Fruit fly (Drosophila melanogaster) whole organism, embryonic: ENCODE measurements around the gene CG14182.

ENCODE experiments used
- Asciz ChIP-seq: fragments of 200-800 bp; sonication (Bioruptor generic); optimal IDR thresholded peaks from 2 replicates; lab custom pipeline; 2017; ENCODE audit warnings: missing biosample characterization, mild to moderate bottlenecking, missing genetic modification characterization, missing genetic modification reagents
- B-H2 ChIP-seq: fragments of 200-800 bp; sonication (Bioruptor generic); optimal IDR thresholded peaks from 2 replicates; lab custom pipeline; 2018; ENCODE audit warnings: missing biosample characterization, mild to moderate bottlenecking, missing genetic modification characterization
- CG11247 ChIP-seq: fragments of 200-800 bp; sonication (Bioruptor generic); IDR thresholded peaks from 2 replicates; pipeline ENCODE4 v1.3.6; 2022; ENCODE audit warnings: missing biosample characterization, missing genetic modification characterization
- CG11560 ChIP-seq: fragments of 200-800 bp; sonication (Bioruptor generic); IDR thresholded peaks from 3 replicates; pipeline ENCODE4 v1.3.6; 2022; ENCODE audit warnings: missing biosample characterization, missing genetic modification characterization
- CG12769 ChIP-seq: fragments of 200-800 bp; sonication (Bioruptor generic); optimal IDR thresholded peaks from 2 replicates; lab custom pipeline; 2019; ENCODE audit warnings: missing biosample characterization, mild to moderate bottlenecking, missing genetic modification characterization, moderate library complexity
- CG14050 ChIP-seq: fragments of 200-800 bp; sonication (Bioruptor generic); IDR thresholded peaks from 3 replicates; pipeline ENCODE4 v1.3.6; 2022; ENCODE audit warnings: missing biosample characterization, missing genetic modification characterization
- CG15011 ChIP-seq: fragments of 200-800 bp; sonication (Bioruptor generic); optimal IDR thresholded peaks from 3 replicates; lab custom pipeline; 2018; ENCODE audit warnings: missing biosample characterization, mild to moderate bottlenecking, missing genetic modification characterization
- CG15514 ChIP-seq: fragments of 200-800 bp; sonication (Bioruptor generic); optimal IDR thresholded peaks from 3 replicates; lab custom pipeline; 2017; ENCODE audit warnings: missing biosample characterization, missing genetic modification characterization, mild to moderate bottlenecking, moderate library complexity, missing genetic modification reagents
- CG1603 ChIP-seq: fragments of 200-800 bp; sonication (Bioruptor generic); optimal IDR thresholded peaks from 2 replicates; lab custom pipeline; 2019; ENCODE audit warnings: missing biosample characterization, mild to moderate bottlenecking, missing genetic modification characterization, moderate library complexity
- CG17829 ChIP-seq: fragments of 200-800 bp; optimal IDR thresholded peaks from 2 replicates; lab custom pipeline; 2019; ENCODE audit warnings: missing biosample characterization, mild to moderate bottlenecking, missing genetic modification characterization, moderate library complexity
- CG1832 ChIP-seq: fragments of 200-800 bp; sonication (Bioruptor generic); optimal IDR thresholded peaks from 2 replicates; lab custom pipeline; 2017; ENCODE audit warnings: missing biosample characterization, mild to moderate bottlenecking, missing genetic modification characterization, inconsistent platforms
- CG30431 ChIP-seq: fragments of 200-800 bp; sonication (Bioruptor generic); optimal IDR thresholded peaks from 2 replicates; lab custom pipeline; 2017; ENCODE audit warnings: missing biosample characterization, missing genetic modification characterization
- CG32772 ChIP-seq: fragments of 200-800 bp; sonication (Bioruptor generic); IDR thresholded peaks from 2 replicates; pipeline ENCODE4 v1.3.6; 2022; ENCODE audit warnings: missing biosample characterization, missing genetic modification characterization
- CG33213 ChIP-seq: fragments of 200-800 bp; sonication (Bioruptor generic); optimal IDR thresholded peaks from 3 replicates; lab custom pipeline; 2016; ENCODE audit warnings: missing biosample characterization, missing genetic modification characterization
- CG33557 ChIP-seq: fragments of 200-800 bp; sonication (Bioruptor generic); optimal IDR thresholded peaks from 2 replicates; lab custom pipeline; 2019; ENCODE audit warnings: missing biosample characterization, mild to moderate bottlenecking, missing genetic modification characterization, moderate library complexity
- CG4282 ChIP-seq: fragments of 200-800 bp; sonication (Bioruptor generic); optimal IDR thresholded peaks from 2 replicates; lab custom pipeline; 2016; ENCODE audit warnings: missing biosample characterization, missing genetic modification characterization
- CG8089 ChIP-seq: fragments of 200-800 bp; sonication (Bioruptor generic); optimal IDR thresholded peaks from 3 replicates; lab custom pipeline; 2016; ENCODE audit warnings: missing biosample characterization, missing genetic modification characterization
- CG9609 ChIP-seq: fragments of 200-800 bp; sonication (Bioruptor generic); optimal IDR thresholded peaks from 3 replicates; lab custom pipeline; 2016; ENCODE audit warnings: missing biosample characterization, missing genetic modification characterization
- CG9727 ChIP-seq: fragments of 200-800 bp; sonication (Bioruptor generic); optimal IDR thresholded peaks from 3 replicates; lab custom pipeline; 2017; ENCODE audit warnings: missing biosample characterization, mild to moderate bottlenecking, missing genetic modification characterization
- CHES-1-like ChIP-seq: fragments of 200-800 bp; sonication (Bioruptor generic); optimal IDR thresholded peaks from 2 replicates; lab custom pipeline; 2016; ENCODE audit warnings: missing biosample characterization, missing genetic modification characterization
- Elba2 ChIP-seq: fragments of 200-800 bp; sonication (Bioruptor generic); optimal IDR thresholded peaks from 3 replicates; lab custom pipeline; 2016; ENCODE audit warnings: missing biosample characterization, missing genetic modification characterization
- Ets97D ChIP-seq: fragments of 200-800 bp; sonication (Bioruptor generic); optimal IDR thresholded peaks from 3 replicates; lab custom pipeline; 2016; ENCODE audit warnings: missing biosample characterization, missing genetic modification characterization
- Fer2 ChIP-seq: fragments of 200-800 bp; sonication (Bioruptor generic); optimal IDR thresholded peaks from 2 replicates; lab custom pipeline; 2018; ENCODE audit warnings: missing biosample characterization, mild to moderate bottlenecking, missing genetic modification characterization, moderate library complexity
- HLH4C ChIP-seq: fragments of 200-800 bp; sonication (Bioruptor generic); IDR thresholded peaks from 3 replicates; pipeline ENCODE4 v1.3.6; 2022; ENCODE audit warnings: missing biosample characterization, missing genetic modification characterization; ENCODE audit not compliant: partially characterized antibody
- Hmx ChIP-seq: fragments of 200-800 bp; sonication (Bioruptor generic); optimal IDR thresholded peaks from 2 replicates; lab custom pipeline; 2016; ENCODE audit warnings: missing biosample characterization, missing genetic modification characterization
- Lpt ChIP-seq: fragments of >200 bp; optimal IDR thresholded peaks from 2 replicates; lab custom pipeline; 2018; ENCODE audit warnings: missing biosample characterization, missing genetic modification characterization
- Mrtf ChIP-seq: fragments of 200-800 bp; sonication (Bioruptor generic); IDR thresholded peaks from 3 replicates; pipeline ENCODE4 v1.3.6; 2022; ENCODE audit warnings: missing biosample characterization, missing genetic modification characterization
- Nf-YC ChIP-seq: fragments of 200-800 bp; optimal IDR thresholded peaks from 3 replicates; lab custom pipeline; 2019; ENCODE audit warnings: missing biosample characterization, mild to moderate bottlenecking, missing genetic modification characterization, moderate library complexity
- Sox100B ChIP-seq: fragments of 200-800 bp; sonication (Bioruptor generic); optimal IDR thresholded peaks from 3 replicates; lab custom pipeline; 2018; ENCODE audit warnings: missing biosample characterization, mild to moderate bottlenecking, missing genetic modification characterization
- Tbp ChIP-seq: fragments of >200 bp; optimal IDR thresholded peaks from 2 replicates; lab custom pipeline; 2018; ENCODE audit warnings: missing biosample characterization, missing genetic modification characterization
- Vsx1 ChIP-seq: fragments of 200-800 bp; sonication (Bioruptor generic); optimal IDR thresholded peaks from 2 replicates; lab custom pipeline; 2017; ENCODE audit warnings: missing biosample characterization, mild to moderate bottlenecking, missing genetic modification characterization, missing genetic modification reagents
- YL-1 ChIP-seq: fragments of 200-800 bp; sonication (Bioruptor generic); optimal IDR thresholded peaks from 3 replicates; lab custom pipeline; 2017; ENCODE audit warnings: missing biosample characterization, mild to moderate bottlenecking, missing genetic modification characterization
- ara ChIP-seq: fragments of 200-800 bp; sonication (Bioruptor generic); IDR thresholded peaks from 2 replicates; pipeline ENCODE4 v1.3.6; 2022; ENCODE audit warnings: missing biosample characterization, missing genetic modification characterization
- ato ChIP-seq: fragments of 200-800 bp; sonication (Bioruptor generic); IDR thresholded peaks from 2 replicates; pipeline ENCODE4 v1.3.6; 2022; ENCODE audit warnings: missing biosample characterization, missing genetic modification characterization; ENCODE audit not compliant: partially characterized antibody
- chinmo ChIP-seq: fragments of 200-800 bp; sonication (Bioruptor generic); IDR thresholded peaks from 4 replicates; pipeline ENCODE4 v1.3.6; 2022; ENCODE audit warnings: missing biosample characterization, missing genetic modification characterization; ENCODE audit not compliant: partially characterized antibody
- dan ChIP-seq: fragments of 200-800 bp; sonication (Bioruptor generic); IDR thresholded peaks from 2 replicates; pipeline ENCODE4 v1.3.6; 2022; ENCODE audit warnings: missing biosample characterization, missing genetic modification characterization
- fd96Cb ChIP-seq: fragments of 200-800 bp; sonication (Bioruptor generic); optimal IDR thresholded peaks from 2 replicates; lab custom pipeline; 2018; ENCODE audit warnings: missing biosample characterization, mild to moderate bottlenecking, missing genetic modification characterization, moderate library complexity
- kni ChIP-seq: fragments of 200-800 bp; sonication (Bioruptor generic); optimal IDR thresholded peaks from 3 replicates; lab custom pipeline; 2017; ENCODE audit warnings: mild to moderate bottlenecking, missing biosample characterization, missing genetic modification reagents, missing genetic modification characterization
- mirr ChIP-seq: fragments of 200-800 bp; sonication (Bioruptor generic); optimal IDR thresholded peaks from 3 replicates; lab custom pipeline; 2018; ENCODE audit warnings: missing biosample characterization, mild to moderate bottlenecking, missing genetic modification characterization
- nerfin-2 ChIP-seq: fragments of 200-800 bp; sonication (Bioruptor generic); IDR thresholded peaks from 2 replicates; pipeline ENCODE4 v1.3.6; 2022; ENCODE audit warnings: missing biosample characterization, missing genetic modification characterization; ENCODE audit not compliant: partially characterized antibody
- phol ChIP-seq: fragments of 200-800 bp; sonication (Bioruptor generic); optimal IDR thresholded peaks from 3 replicates; lab custom pipeline; 2018; ENCODE audit warnings: missing biosample characterization, mild to moderate bottlenecking, missing genetic modification characterization, moderate library complexity
- pita ChIP-seq: fragments of 200-800 bp; sonication (Bioruptor generic); optimal IDR thresholded peaks from 2 replicates; lab custom pipeline; 2017; ENCODE audit warnings: missing biosample characterization, mild to moderate bottlenecking, missing genetic modification characterization
- pzg ChIP-seq: fragments of 200-800 bp; sonication (Bioruptor generic); optimal IDR thresholded peaks from 3 replicates; lab custom pipeline; 2018; ENCODE audit warnings: missing biosample characterization, mild to moderate bottlenecking, missing genetic modification characterization, moderate library complexity
- schlank ChIP-seq: fragments of 200-800 bp; sonication (Bioruptor generic); optimal IDR thresholded peaks from 2 replicates; lab custom pipeline; 2018; ENCODE audit warnings: missing biosample characterization, mild to moderate bottlenecking, missing genetic modification characterization
- sens ChIP-seq: fragments of 200-800 bp; sonication (Bioruptor generic); peaks from one replicate; lab custom pipeline; 2016; ENCODE audit warnings: missing biosample characterization, missing genetic modification characterization
- ssp ChIP-seq: fragments of 200-800 bp; sonication (Bioruptor generic); IDR thresholded peaks from 2 replicates; pipeline ENCODE4 v1.3.6; 2022; ENCODE audit warnings: missing biosample characterization, missing genetic modification characterization
- tna ChIP-seq: fragments of 200-800 bp; sonication (Bioruptor generic); IDR thresholded peaks from 2 replicates; pipeline ENCODE4 v1.3.6; 2022; ENCODE audit warnings: missing biosample characterization, missing genetic modification characterization; ENCODE audit not compliant: partially characterized antibody
- z ChIP-seq: fragments of 200-800 bp; sonication (Bioruptor generic); IDR thresholded peaks from 3 replicates; pipeline ENCODE4 v1.3.6; 2022; ENCODE audit warnings: missing biosample characterization, missing genetic modification characterization

The CG14182 gene

dm6 chr3L:20006269-20007265 lies 27.0 kb upstream of the CG14182 start (continued):
- no peak for TF ChIP-seq B-H2 (GFP tag; lab: Kevin White, UChicago)
- peak; percentile 29 for TF ChIP-seq CG15514 (GFP tag; lab: Kevin White, UChicago)
- peak; percentile 44 for TF ChIP-seq mirr (GFP tag; lab: Kevin White, UChicago)
- TF ChIP-seq ara (GFP tag; lab: Robert Waterston, UW), result no peak
- no peak for TF ChIP-seq schlank
- TF ChIP-seq z (GFP tag; lab: Robert Waterston, UW), result peak; percentile 53; the same call in 1 of the 3 replicates
- TF ChIP-seq Mrtf (GFP tag; lab: Robert Waterston, UW), result no peak
- peak; percentile 37 for TF ChIP-seq CG33557 (GFP tag; lab: Kevin White, UChicago)
- peak; percentile 66 for TF ChIP-seq pzg (GFP tag; lab: Kevin White, UChicago)
- TF ChIP-seq fd96Cb (tag; lab: Kevin White, UChicago), result no peak
- TF ChIP-seq CG14050, result no peak
- TF ChIP-seq CG9609 (GFP tag; lab: Kevin White, UChicago), result no peak
- TF ChIP-seq CG12769 (tag; lab: Kevin White, UChicago), result no peak
- no peak for TF ChIP-seq pita (GFP tag; lab: Kevin White, UChicago)
- no peak for TF ChIP-seq CG9727 (GFP tag; lab: Kevin White, UChicago)
- TF ChIP-seq phol (tag; lab: Kevin White, UChicago), result no peak
- TF ChIP-seq Tbp (GFP tag; lab: Kevin White, UChicago), result no peak
- no peak for TF ChIP-seq ssp
- TF ChIP-seq chinmo (GFP tag; lab: Robert Waterston, UW), result peak; percentile 99
- peak; percentile 12 for TF ChIP-seq CHES-1-like
- TF ChIP-seq nerfin-2, result peak; percentile 100
- peak; percentile 41 for TF ChIP-seq Ets97D (GFP tag; lab: Kevin White, UChicago)
- TF ChIP-seq ato, result peak; percentile 100
- no peak for TF ChIP-seq Fer2 (tag; lab: Kevin White, UChicago)
- TF ChIP-seq Vsx1 (GFP tag; lab: Kevin White, UChicago), result peak; percentile 47
- peak; percentile 98 for TF ChIP-seq CG11560 (tag; lab: Robert Waterston, UW)
- TF ChIP-seq CG1832 (GFP tag; lab: Kevin White, UChicago), result no peak
- TF ChIP-seq CG8089 (GFP tag; lab: Kevin White, UChicago), result peak; percentile 25
- TF ChIP-seq YL-1 (GFP tag; lab: Kevin White, UChicago), result peak; percentile 49
- TF ChIP-seq Asciz (GFP tag; lab: Kevin White, UChicago), result peak; percentile 36
- TF ChIP-seq CG17829 (tag; lab: Kevin White, UChicago), result peak; percentile 26
- no peak for TF ChIP-seq Elba2 (GFP tag; lab: Kevin White, UChicago)
- TF ChIP-seq HLH4C (GFP tag; lab: Robert Waterston, UW), result peak; percentile 100
- peak; percentile 52 for TF ChIP-seq Sox100B (GFP tag; lab: Kevin White, UChicago)
- TF ChIP-seq CG32772 (GFP tag; lab: Robert Waterston, UW), result no peak
- TF ChIP-seq CG33213 (GFP tag; lab: Kevin White, UChicago), result no peak
- TF ChIP-seq Lpt (GFP tag; lab: Kevin White, UChicago), result no peak
- TF ChIP-seq Nf-YC, result no peak
- TF ChIP-seq CG11247, result no peak
- no peak for TF ChIP-seq Hmx (GFP tag; lab: Kevin White, UChicago)
- TF ChIP-seq CG1603 (tag; lab: Kevin White, UChicago), result peak; percentile 79
- no peak for TF ChIP-seq CG4282 (GFP tag; lab: Kevin White, UChicago)
- TF ChIP-seq dan (GFP tag; lab: Robert Waterston, UW), result no peak
- TF ChIP-seq CG30431 (GFP tag; lab: Kevin White, UChicago), result no peak
- peak; percentile 79 for TF ChIP-seq sens (GFP tag; lab: Kevin White, UChicago)
- TF ChIP-seq CG15011 (GFP tag; lab: Kevin White, UChicago), result no peak
- TF ChIP-seq kni (GFP tag; lab: Kevin White, UChicago), result peak; percentile 90
- peak; percentile 100 for TF ChIP-seq tna (GFP tag; lab: Robert Waterston, UW)
